Worm (Caenorhabditis elegans) whole organism, midembryonic: ENCODE data around the gene C28D4.7.
"Not testable (repeated sequence)": the region's sequence is repeated elsewhere in the genome, so short reads cannot be mapped to it uniquely, and the experiment has no call there.

ENCODE experiments used
- T22C8.4 ChIP-seq: fragments of 200-800 bp; sonication (Bioruptor generic); IDR thresholded peaks from 2 replicates; pipeline ENCODE4 v1.3.6; 2022; ENCODE audit warnings: missing genetic modification characterization, missing compliant biosample characterization
- cog-1 ChIP-seq: sonication (generic microtip); optimal IDR thresholded peaks from 2 replicates; lab custom pipeline; 2016; ENCODE audit warnings: missing genetic modification characterization, missing compliant biosample characterization
- flt-1 ChIP-seq: fragments of 200-800 bp; sonication (Bioruptor generic); IDR thresholded peaks from 2 replicates; pipeline ENCODE4 v1.3.6; 2022; ENCODE audit warnings: missing genetic modification characterization, missing compliant biosample characterization
- klf-2 ChIP-seq: fragments of 200-800 bp; sonication (Bioruptor generic); conservative IDR thresholded peaks from 2 replicates; pipeline ENCODE4 v1.3.6; 2022; ENCODE audit warnings: missing genetic modification reagents, missing genetic modification characterization, missing compliant biosample characterization
- med-1 ChIP-seq: sonication (generic microtip); optimal IDR thresholded peaks from 2 replicates; lab custom pipeline; 2017; ENCODE audit warnings: missing genetic modification characterization, mild to moderate bottlenecking, missing compliant biosample characterization, antibody characterized with exemption, missing genetic modification reagents; ENCODE audit not compliant: insufficient read depth
- ref-1 ChIP-seq: fragments of 200-800 bp; sonication (Bioruptor generic); conservative IDR thresholded peaks from 2 replicates; pipeline ENCODE4 v1.3.6; 2022; ENCODE audit warnings: missing genetic modification reagents, missing genetic modification characterization, missing compliant biosample characterization
- tab-1 ChIP-seq: fragments of 200-800 bp; sonication (Bioruptor generic); IDR thresholded peaks from 2 replicates; pipeline ENCODE4 v1.3.6; 2022; ENCODE audit warnings: missing genetic modification characterization, missing compliant biosample characterization
- ztf-23 ChIP-seq: fragments of 200-800 bp; sonication (Bioruptor generic); IDR thresholded peaks from 2 replicates; pipeline ENCODE4 v1.3.6; 2022; ENCODE audit warnings: missing genetic modification reagents, missing genetic modification characterization, missing compliant biosample characterization
- ztf-29 ChIP-seq: fragments of 200-800 bp; sonication (Bioruptor generic); IDR thresholded peaks from 2 replicates; pipeline ENCODE4 v1.3.6; 2022; ENCODE audit warnings: missing genetic modification reagents, missing genetic modification characterization, missing compliant biosample characterization

ce11 chrIV:9740851-9741549 is 1.9 kb downstream of the C28D4.7 start, which contains the start of gene gln-6:
- not testable (repeated sequence) for TF ChIP-seq med-1 (GFP tag; lab: Kevin White, UChicago); ztf-23 (GFP tag; lab: Robert Waterston, UW); tab-1 (GFP tag; lab: Robert Waterston, UW); cog-1 (tag; lab: Kevin White, UChicago); ztf-29 (GFP tag; lab: Robert Waterston, UW); flt-1 (GFP tag; lab: Robert Waterston, UW); ref-1; T22C8.4; klf-2
